Fruit fly (Drosophila melanogaster): Measurements from ENCODE around the gene Etfb.

dm6 chr3R:29758129-29758733, 44.5 kb downstream of the Etfb start:
- TF ChIP-seq CG8478 (optimal IDR thresholded peaks at IDR 0.05) = no peak
- TF ChIP-seq CTCF (optimal IDR thresholded peaks at IDR 0.05) = no peak
